Fruit fly (Drosophila melanogaster) whole organism, wandering third instar larva: ENCODE results near the gene ear.
A peak's percentile ranks its signal among the peaks of the same experiment; 100 is the strongest.

Experiments
- Abd-B ChIP-seq: fragments of >200 bp; optimal IDR thresholded peaks from 2 replicates; lab custom pipeline; 2017; ENCODE audit warnings: missing biosample characterization, missing genetic modification characterization
- CG9705 ChIP-seq: fragments of 200-800 bp; sonication (Bioruptor generic); optimal IDR thresholded peaks from 2 replicates; lab custom pipeline; 2018; ENCODE audit warnings: missing biosample characterization, mild to moderate bottlenecking, missing genetic modification characterization
- CrebA ChIP-seq: fragments of 200-800 bp; sonication (Bioruptor generic); optimal IDR thresholded peaks from 2 replicates; lab custom pipeline; 2016; ENCODE audit warnings: missing biosample characterization, mild to moderate bottlenecking, missing genetic modification characterization, borderline replicate concordance
- Dif ChIP-seq: fragments of 200-275, 200-300 bp; sonication (Bioruptor generic); optimal IDR thresholded peaks from 2 replicates; lab custom pipeline; 2018; ENCODE audit warnings: missing biosample characterization, missing genetic modification characterization; ENCODE audit not compliant: partially characterized antibody
- HLH106 ChIP-seq: fragments of 200-800 bp; optimal IDR thresholded peaks from 3 replicates; lab custom pipeline; 2019; ENCODE audit warnings: missing biosample characterization, mild to moderate bottlenecking, missing genetic modification characterization, moderate library complexity
- Hnf4 ChIP-seq: fragments of 200-800 bp; sonication (Bioruptor generic); optimal IDR thresholded peaks from 2 replicates; lab custom pipeline; 2016; ENCODE audit warnings: missing biosample characterization, mild to moderate bottlenecking, missing genetic modification characterization
- Hr78 ChIP-seq: fragments of >200 bp; optimal IDR thresholded peaks from 2 replicates; lab custom pipeline; 2017; ENCODE audit warnings: missing biosample characterization, missing genetic modification characterization
- Hr83 ChIP-seq: fragments of 200-300 bp; sonication (Bioruptor generic); optimal IDR thresholded peaks from 2 replicates; lab custom pipeline; 2016; ENCODE audit warnings: missing biosample characterization, mild to moderate bottlenecking, missing genetic modification characterization, moderate library complexity; ENCODE audit not compliant: poor library complexity, severe bottlenecking
- Jra ChIP-seq: sonication (Bioruptor generic); optimal IDR thresholded peaks from 2 replicates; lab custom pipeline; 2016; ENCODE audit warnings: missing biosample characterization, missing genetic modification characterization
- Mio ChIP-seq: sonication (Bioruptor generic); optimal IDR thresholded peaks from 2 replicates; lab custom pipeline; 2016; ENCODE audit warnings: missing biosample characterization, missing genetic modification characterization
- Myc ChIP-seq: fragments of >200 bp; optimal IDR thresholded peaks from 2 replicates; lab custom pipeline; 2017
- OdsH ChIP-seq: fragments of 200-800 bp; sonication (Bioruptor generic); optimal IDR thresholded peaks from 2 replicates; lab custom pipeline; 2016; ENCODE audit warnings: missing biosample characterization, mild to moderate bottlenecking, missing genetic modification characterization
- Rel ChIP-seq, 2 experiments: fragments of 200-800 bp; sonication (Bioruptor generic) in 1 of 2; optimal IDR thresholded peaks; 2 replicates in 1 of 2; 3 replicates in 1 of 2; lab custom pipeline; 2016 to 2019; ENCODE audit warnings: mild to moderate bottlenecking in 2 of 2, missing biosample characterization in 2 of 2, missing genetic modification characterization in 2 of 2, moderate library complexity in 1 of 2
- Vsx2 ChIP-seq: fragments of 200-300, 225-300 bp; sonication (Bioruptor generic); optimal IDR thresholded peaks from 2 replicates; lab custom pipeline; 2018; ENCODE audit warnings: missing biosample characterization, missing genetic modification characterization; ENCODE audit not compliant: partially characterized antibody
- brk ChIP-seq: fragments of 200-800 bp; sonication (Bioruptor generic); optimal IDR thresholded peaks from 2 replicates; lab custom pipeline; 2016; ENCODE audit warnings: missing biosample characterization, mild to moderate bottlenecking, missing genetic modification characterization
- dl ChIP-seq, 2 experiments: fragments of 175-275, 200-275 bp in 1 of 2; fragments of 200-275 bp in 1 of 2; sonication (Bioruptor generic); optimal IDR thresholded peaks; lab custom pipeline; 2018; ENCODE audit warnings: mild to moderate bottlenecking in 2 of 2, missing biosample characterization in 2 of 2, missing genetic modification characterization in 2 of 2, moderate library complexity in 2 of 2; ENCODE audit not compliant: partially characterized antibody in 2 of 2, insufficient read depth in 1 of 2
- dmrt93B ChIP-seq: fragments of 200-800 bp; sonication (Bioruptor generic); optimal IDR thresholded peaks from 2 replicates; lab custom pipeline; 2018; ENCODE audit warnings: missing biosample characterization, mild to moderate bottlenecking, missing genetic modification characterization
- foxo ChIP-seq, 2 experiments: fragments of 200-800 bp; sonication (Bioruptor generic); optimal IDR thresholded peaks; 2 replicates in 1 of 2; 3 replicates in 1 of 2; lab custom pipeline; 2016 to 2017; ENCODE audit warnings: missing biosample characterization in 2 of 2, missing genetic modification characterization in 2 of 2
- fru ChIP-seq: fragments of 200-800 bp; sonication (Bioruptor generic); optimal IDR thresholded peaks from 3 replicates; lab custom pipeline; 2016; ENCODE audit warnings: missing biosample characterization, mild to moderate bottlenecking, missing genetic modification characterization
- h ChIP-seq: fragments of 200-800 bp; sonication (Bioruptor generic); optimal IDR thresholded peaks from 3 replicates; lab custom pipeline; 2016; ENCODE audit warnings: missing biosample characterization, mild to moderate bottlenecking, missing genetic modification characterization
- lola ChIP-seq: fragments of >200 bp; optimal IDR thresholded peaks from 2 replicates; lab custom pipeline; 2017; ENCODE audit warnings: missing biosample characterization, missing genetic modification characterization
- psq ChIP-seq: fragments of 200-800 bp; sonication (Bioruptor generic); optimal IDR thresholded peaks from 3 replicates; lab custom pipeline; 2017; ENCODE audit warnings: missing biosample characterization, mild to moderate bottlenecking, missing genetic modification characterization, moderate library complexity
- rgr ChIP-seq: fragments of 200-800 bp; sonication (Bioruptor generic); optimal IDR thresholded peaks from 3 replicates; lab custom pipeline; 2016; ENCODE audit warnings: missing biosample characterization, mild to moderate bottlenecking, missing genetic modification characterization
- sage ChIP-seq: fragments of 200-800 bp; sonication (Bioruptor generic); optimal IDR thresholded peaks from 2 replicates; lab custom pipeline; 2016; ENCODE audit warnings: missing biosample characterization, mild to moderate bottlenecking, missing genetic modification characterization
- sv ChIP-seq: fragments of 200-800 bp; sonication (Bioruptor generic); optimal IDR thresholded peaks from 3 replicates; lab custom pipeline; 2016; ENCODE audit warnings: missing biosample characterization, missing genetic modification characterization

The ear gene

DNA sequence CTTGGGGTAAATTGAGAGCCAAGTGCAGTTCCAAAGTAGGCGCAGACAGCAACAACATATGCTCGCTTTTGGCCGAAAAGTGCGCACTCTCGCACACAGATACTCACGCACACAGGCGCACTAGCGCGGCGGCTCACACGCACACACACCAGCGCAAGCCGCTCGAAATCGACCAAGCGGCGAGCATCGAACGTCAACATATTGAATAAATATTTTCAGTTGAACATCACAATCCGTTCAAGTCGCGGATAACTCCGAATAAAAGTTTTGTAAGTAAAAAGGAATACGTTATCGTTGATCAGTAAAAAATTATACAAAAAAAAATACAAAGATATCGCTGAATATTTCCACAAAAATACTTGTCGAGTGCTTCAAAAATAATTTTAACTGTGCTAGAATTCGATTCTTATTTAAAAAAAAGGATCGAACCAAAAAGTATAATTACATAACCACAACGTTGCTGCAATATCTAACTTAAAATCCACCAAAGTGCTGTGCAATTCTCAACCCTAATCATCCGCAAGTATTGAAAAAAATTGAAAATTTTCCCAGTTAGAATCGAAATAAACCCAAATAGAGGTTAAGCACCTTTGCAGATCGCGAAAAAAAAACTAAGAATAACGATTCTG lies 39.1 kb upstream of the ear start:
- TF ChIP-seq Abd-B (GFP tag; lab: Kevin White, UChicago) (no peak), dl (GFP tag; optimal IDR thresholded peaks at IDR 0.05; lab: Kevin White, UChicago; ENCODE audit: insufficient read depth in 1 of 2, partially characterized antibody in 2 of 2) (peak in 1 of 2 experiments; percentile 3)

DNA sequence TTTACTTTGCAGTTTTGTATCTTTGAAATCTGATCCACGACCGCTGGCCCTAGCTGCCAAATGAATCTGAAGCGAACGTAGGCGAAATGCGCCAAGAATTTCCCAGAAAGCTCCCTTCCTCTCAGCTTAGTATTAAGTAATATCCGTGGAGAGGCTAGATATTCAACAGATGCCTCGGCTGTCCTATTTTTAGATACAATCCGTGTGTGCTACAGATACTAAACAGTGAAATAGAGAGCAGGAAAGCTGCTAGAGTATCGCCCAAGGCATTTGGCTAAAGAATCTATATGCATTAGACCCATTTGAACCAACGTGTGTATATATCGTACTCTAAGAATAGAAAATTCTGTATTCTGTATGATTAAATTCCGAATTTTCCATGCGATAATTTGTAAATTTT lies 38.2 kb upstream of the ear start:
- TF ChIP-seq sv (no peak), CrebA (GFP tag; lab: Kevin White, UChicago) (no peak), dmrt93B (GFP tag; lab: Kevin White, UChicago) (no peak), Mio (no peak), Dif (GFP tag; lab: Kevin White, UChicago) (no peak), Hr83 (no peak), OdsH (GFP tag; lab: Kevin White, UChicago) (no peak)
- TF ChIP-seq, all 38 proteins: peak for 0

- TF ChIP-seq h (GFP tag; lab: Kevin White, UChicago): no peak
- TF ChIP-seq CrebA (GFP tag; lab: Kevin White, UChicago): no peak
- TF ChIP-seq sage: no peak
- no peak for TF ChIP-seq Rel (GFP tag; optimal IDR thresholded peaks at IDR 0.05; lab: Kevin White, UChicago)
- TF ChIP-seq Rel (tag; optimal IDR thresholded peaks at IDR 0.05; lab: Kevin White, UChicago): peak; percentile 15
Observed at dm6 chr3R:15282982-15283809, 37.4 kb upstream of the ear start.

dm6 chr3R:15286024-15286692 lies 34.4 kb upstream of the ear start:
- TF ChIP-seq Dif (GFP tag; lab: Kevin White, UChicago) (peak; percentile 87), Hnf4 (GFP tag; lab: Kevin White, UChicago) (no peak), Hr78 (GFP tag; lab: Kevin White, UChicago) (no peak), CG9705 (GFP tag; lab: Kevin White, UChicago) (no peak), Mio (no peak), OdsH (GFP tag; lab: Kevin White, UChicago) (no peak), dl (GFP tag; optimal IDR thresholded peaks at IDR 0.05; lab: Kevin White, UChicago; ENCODE audit: insufficient read depth in 1 of 2, partially characterized antibody in 2 of 2) (peak in 1 of 2 experiments; percentile 51), Vsx2 (GFP tag; lab: Kevin White, UChicago) (peak; percentile 56), rgr (GFP tag; lab: Kevin White, UChicago) (peak; percentile 7), sage (no peak), Hr83 (no peak), brk (GFP tag; lab: Kevin White, UChicago) (no peak)
- TF ChIP-seq, all 38 proteins: peak for 4

DNA sequence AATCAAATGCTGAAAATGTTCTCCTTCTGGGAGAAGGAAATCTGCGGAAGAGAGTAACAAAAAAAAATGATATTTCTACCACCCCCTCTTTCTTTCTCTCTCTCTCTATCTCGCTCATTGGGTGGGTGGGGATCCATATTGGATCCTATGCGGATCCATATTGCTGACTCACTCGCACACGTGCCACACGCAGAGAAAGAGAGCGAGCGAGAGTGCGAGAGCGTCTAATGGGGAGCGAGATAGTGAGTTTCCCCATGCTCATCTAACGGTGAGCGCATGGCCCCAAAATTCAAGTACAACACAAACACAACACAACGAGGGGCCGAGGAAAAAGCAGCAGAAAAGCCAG lies 33.9 kb upstream of the ear start:
- TF ChIP-seq Vsx2 (GFP tag; lab: Kevin White, UChicago) (peak; percentile 55), lola (GFP tag; lab: Kevin White, UChicago) (no peak), psq (no peak), Dif (GFP tag; lab: Kevin White, UChicago) (peak; percentile 68), dl (GFP tag; optimal IDR thresholded peaks at IDR 0.05; lab: Kevin White, UChicago; ENCODE audit: insufficient read depth in 1 of 2, partially characterized antibody in 2 of 2) (peak; percentile 39 to 74), h (GFP tag; lab: Kevin White, UChicago) (peak; percentile 12)

dm6 chr3R:15287763-15288162 lies 32.8 kb upstream of the ear start:
- TF ChIP-seq Myc (lab: Kevin White, UChicago) (peak; percentile 73), HLH106 (peak; percentile 30), rgr (GFP tag; lab: Kevin White, UChicago) (peak; percentile 36), Vsx2 (GFP tag; lab: Kevin White, UChicago) (peak; percentile 76), Jra (GFP tag; lab: Kevin White, UChicago) (no peak), CrebA (GFP tag; lab: Kevin White, UChicago) (no peak), dl (GFP tag; optimal IDR thresholded peaks at IDR 0.05; lab: Kevin White, UChicago; ENCODE audit: insufficient read depth in 1 of 2, partially characterized antibody in 2 of 2) (peak; percentile 68 to 71), Dif (GFP tag; lab: Kevin White, UChicago) (peak; percentile 86), h (GFP tag; lab: Kevin White, UChicago) (peak; percentile 5), fru (GFP tag; lab: Kevin White, UChicago) (no peak), Rel (GFP tag; optimal IDR thresholded peaks at IDR 0.05; lab: Kevin White, UChicago) (no peak), Rel (tag; optimal IDR thresholded peaks at IDR 0.05; lab: Kevin White, UChicago) (peak; percentile 39), foxo (GFP tag; optimal IDR thresholded peaks at IDR 0.05; lab: Kevin White, UChicago) (peak in 1 of 2 experiments; percentile 14)
- TF ChIP-seq, all 38 proteins: peak for 9
